Worm (Caenorhabditis elegans) whole organism, young adult: Measurements from ENCODE around the gene C31H2.3.

Experiments used
- F10E7.11 ChIP-seq: sonication (generic microtip); optimal IDR thresholded peaks from 2 replicates; lab custom pipeline; 2017; ENCODE audit warnings: mild to moderate bottlenecking, missing genetic modification characterization, moderate library complexity, missing compliant biosample characterization
- ZK185.1 ChIP-seq: sonication (generic microtip); optimal IDR thresholded peaks from 2 replicates; lab custom pipeline; 2016; ENCODE audit warnings: mild to moderate bottlenecking, missing genetic modification characterization, missing compliant biosample characterization; ENCODE audit not compliant: poor library complexity, severe bottlenecking
- bed-1 ChIP-seq: fragments of 200-800 bp; sonication (Bioruptor generic); IDR thresholded peaks from 2 replicates; pipeline ENCODE4 v1.3.6; 2022; ENCODE audit warnings: missing genetic modification reagents, missing genetic modification characterization, missing compliant biosample characterization
- bed-2 ChIP-seq: fragments of 200-800 bp; sonication (Bioruptor generic); IDR thresholded peaks from 2 replicates; pipeline ENCODE4 v1.3.6; 2022; ENCODE audit warnings: missing genetic modification reagents, missing genetic modification characterization, missing compliant biosample characterization
- egrh-3 ChIP-seq: fragments of 200-800 bp; sonication (Bioruptor generic); IDR thresholded peaks from 2 replicates; pipeline ENCODE4 v1.3.6; 2022; ENCODE audit warnings: missing genetic modification reagents, missing genetic modification characterization, missing compliant biosample characterization
- gei-17 ChIP-seq: fragments of 200-800 bp; sonication (Bioruptor generic); optimal IDR thresholded peaks from 2 replicates; lab custom pipeline; 2018; ENCODE audit warnings: mild to moderate bottlenecking, missing genetic modification characterization, missing compliant biosample characterization
- hlh-12 ChIP-seq: sonication (generic microtip); optimal IDR thresholded peaks from 2 replicates; lab custom pipeline; 2016; ENCODE audit warnings: missing genetic modification characterization, missing compliant biosample characterization
- mel-28 ChIP-seq: sonication (generic microtip); optimal IDR thresholded peaks from 2 replicates; lab custom pipeline; 2016; ENCODE audit warnings: borderline replicate concordance, mild to moderate bottlenecking, missing genetic modification characterization, missing compliant biosample characterization
- mxl-1 ChIP-seq: sonication (generic microtip); optimal IDR thresholded peaks from 2 replicates; lab custom pipeline; 2016; ENCODE audit warnings: missing genetic modification characterization, missing compliant biosample characterization
- nhr-179 ChIP-seq: sonication (generic microtip); optimal IDR thresholded peaks from 2 replicates; lab custom pipeline; 2016; ENCODE audit warnings: mild to moderate bottlenecking, missing genetic modification characterization, missing compliant biosample characterization
- nhr-90 ChIP-seq: sonication (generic microtip); optimal IDR thresholded peaks from 2 replicates; lab custom pipeline; 2016; ENCODE audit warnings: missing genotype, mild to moderate bottlenecking, missing genetic modification characterization, missing compliant biosample characterization
- pha-4 ChIP-seq: fragments of 150-350 bp; sonication (generic microtip); optimal IDR thresholded peaks from 2 replicates; lab custom pipeline; 2014; ENCODE audit warnings: missing biosample characterization, missing genetic modification reagents, missing genetic modification characterization
- unc-130 ChIP-seq: sonication (generic microtip); optimal IDR thresholded peaks from 2 replicates; lab custom pipeline; 2016; ENCODE audit warnings: missing genetic modification reagents, missing genetic modification characterization, missing compliant biosample characterization
- unc-62 ChIP-seq: fragments of 150-350 bp; optimal IDR thresholded peaks from 2 replicates; lab custom pipeline; 2014; ENCODE audit warnings: missing biosample characterization, missing genetic modification reagents, missing genetic modification characterization

DNA sequence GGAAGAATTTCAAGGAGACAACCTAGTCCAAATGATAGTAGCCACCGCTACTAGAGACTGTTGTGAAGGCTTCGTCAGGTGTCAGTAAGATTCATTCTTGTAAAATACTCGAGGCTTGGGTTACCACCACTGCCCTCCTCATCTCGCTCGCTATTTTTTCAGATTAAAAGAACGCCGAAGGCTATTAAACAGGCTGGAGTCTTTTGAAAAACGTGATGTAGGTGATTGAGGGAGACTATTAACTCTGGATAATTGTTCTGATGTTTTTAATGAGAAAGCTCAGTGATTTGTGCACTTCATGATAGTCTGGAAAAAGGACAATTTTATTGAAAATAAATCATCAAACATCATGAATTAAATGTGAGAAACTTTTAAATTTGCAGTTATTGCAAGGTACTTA is 34.8 kb upstream of the C31H2.3 start, which contains the start of gene zig-6:
- no peak for TF ChIP-seq unc-130 (GFP tag; lab: Kevin White, UChicago)
- TF ChIP-seq ZK185.1 (tag; lab: Kevin White, UChicago): no peak
- TF ChIP-seq nhr-90: no peak
- TF ChIP-seq egrh-3 (GFP tag; lab: Robert Waterston, UW): no peak
- TF ChIP-seq pha-4 (tag; lab: Kevin White, UChicago): no peak
- no peak for TF ChIP-seq bed-2 (GFP tag; lab: Robert Waterston, UW)
- TF ChIP-seq mel-28 (tag; lab: Kevin White, UChicago): no peak
- TF ChIP-seq F10E7.11 (tag; lab: Kevin White, UChicago): no peak
- no peak for TF ChIP-seq unc-62
- TF ChIP-seq bed-1: no peak
- no peak for TF ChIP-seq gei-17 (GFP tag; lab: Kevin White, UChicago)
- TF ChIP-seq hlh-12 (tag; lab: Kevin White, UChicago): no peak
- no peak for TF ChIP-seq nhr-179 (tag; lab: Kevin White, UChicago)
- TF ChIP-seq mxl-1 (tag; lab: Kevin White, UChicago): no peak
